Fruit fly (Drosophila melanogaster): ENCODE data around the gene CG4119.
A peak's percentile ranks its signal among the peaks of the same experiment; 100 is the strongest.

The CG4119 gene

dm6 chrX:5715455-5716227 lies 49.8 kb downstream of the CG4119 start (continued):
- TF ChIP-seq CG2120 (GFP tag; optimal IDR thresholded peaks at IDR 0.05) = peak; percentile 34
- TF ChIP-seq CG1792 (GFP tag; optimal IDR thresholded peaks at IDR 0.05) = no peak
- TF ChIP-seq fd96Cb (tag; optimal IDR thresholded peaks at IDR 0.05) = no peak
- no peak for TF ChIP-seq CG7963 (GFP tag; IDR thresholded peaks at IDR 0.05; ENCODE audit: partially characterized antibody)
- no peak for TF ChIP-seq unc-4 (GFP tag; IDR thresholded peaks at IDR 0.05; ENCODE audit: partially characterized antibody)
- TF ChIP-seq ssp (GFP tag; IDR thresholded peaks at IDR 0.05) = no peak
- 0 out of 4 replicates have a peak, but pooled peaks have one; percentile 56 for TF ChIP-seq chinmo (GFP tag; IDR thresholded peaks at IDR 0.05; ENCODE audit: partially characterized antibody)
- TF ChIP-seq gce (GFP tag; IDR thresholded peaks at IDR 0.05) = no peak
- no peak for TF ChIP-seq pnt (GFP tag; optimal IDR thresholded peaks at IDR 0.05)
- TF ChIP-seq tll (GFP tag; optimal IDR thresholded peaks at IDR 0.05) = no peak
- no peak for TF ChIP-seq CG1603 (tag; optimal IDR thresholded peaks at IDR 0.05)
- no peak for TF ChIP-seq Sry-δ (GFP tag; optimal IDR thresholded peaks at IDR 0.05)
- no peak for TF ChIP-seq CG12071 (GFP tag; optimal IDR thresholded peaks at IDR 0.05)
- TF ChIP-seq MESR4 (GFP tag; optimal IDR thresholded peaks at IDR 0.05) = no peak
- no peak for TF ChIP-seq ftz-f1 (GFP tag; optimal IDR thresholded peaks at IDR 0.05)
- TF ChIP-seq tio (GFP tag; optimal IDR thresholded peaks at IDR 0.05) = no peak
- no peak for TF ChIP-seq luna (GFP tag; optimal IDR thresholded peaks at IDR 0.05)
- no peak for TF ChIP-seq fru (optimal IDR thresholded peaks at IDR 0.05)
- no peak for TF ChIP-seq gcm2 (GFP tag; optimal IDR thresholded peaks at IDR 0.05)
- no peak for TF ChIP-seq CG6175 (GFP tag; IDR thresholded peaks at IDR 0.05)
- TF ChIP-seq pzg (GFP tag; optimal IDR thresholded peaks at IDR 0.05) = no peak
- no peak for TF ChIP-seq B-H1 (GFP tag; IDR thresholded peaks at IDR 0.05)
- TF ChIP-seq ac (GFP tag; optimal IDR thresholded peaks at IDR 0.05) = no peak
- TF ChIP-seq CG3838 (GFP tag; optimal IDR thresholded peaks at IDR 0.05) = no peak
- TF ChIP-seq Sry-β (GFP tag; optimal IDR thresholded peaks at IDR 0.05) = no peak
- no peak for TF ChIP-seq CG17385 (GFP tag; optimal IDR thresholded peaks at IDR 0.05)
- TF ChIP-seq nom (GFP tag; optimal IDR thresholded peaks at IDR 0.05) = no peak
- TF ChIP-seq CG1024 (GFP tag; IDR thresholded peaks at IDR 0.05) = no peak
- no peak for TF ChIP-seq sima (GFP tag; optimal IDR thresholded peaks at IDR 0.05)
- no peak for TF ChIP-seq Dbx (GFP tag; IDR thresholded peaks at IDR 0.05)
- 0 out of 2 replicates have a peak, but pooled peaks have one; percentile 7 for TF ChIP-seq CG3847 (GFP tag; IDR thresholded peaks at IDR 0.05)
- TF ChIP-seq Spps (tag; optimal IDR thresholded peaks at IDR 0.05) = no peak
- no peak for TF ChIP-seq CrebB (tag; optimal IDR thresholded peaks at IDR 0.05)
- no peak for TF ChIP-seq BEAF-32 (GFP tag; optimal IDR thresholded peaks at IDR 0.05)
- TF ChIP-seq prd (optimal IDR thresholded peaks at IDR 0.05) = no peak
- TF ChIP-seq prd (GFP tag; IDR thresholded peaks at IDR 0.05) = no peak
- no peak for TF ChIP-seq CG4820 (GFP tag; optimal IDR thresholded peaks at IDR 0.05)
- TF ChIP-seq CG12391 (tag; optimal IDR thresholded peaks at IDR 0.05) = no peak
- no peak for TF ChIP-seq Oli (tag; optimal IDR thresholded peaks at IDR 0.05)
- no peak for TF ChIP-seq stwl (tag; optimal IDR thresholded peaks at IDR 0.05)
- TF ChIP-seq D19B (GFP tag; optimal IDR thresholded peaks at IDR 0.05) = no peak
- TF ChIP-seq CG18764 (GFP tag; optimal IDR thresholded peaks at IDR 0.05) = no peak
- no peak for TF ChIP-seq Abd-B (GFP tag; optimal IDR thresholded peaks at IDR 0.05)
- TF ChIP-seq CG31441 (GFP tag; IDR thresholded peaks at IDR 0.05) = no peak
- TF ChIP-seq CG4282 (GFP tag; optimal IDR thresholded peaks at IDR 0.05) = no peak
- TF ChIP-seq CG1529 (GFP tag; optimal IDR thresholded peaks at IDR 0.05) = no peak
- no peak for TF ChIP-seq crc (GFP tag; optimal IDR thresholded peaks at IDR 0.05)
- TF ChIP-seq Hr3 (GFP tag; optimal IDR thresholded peaks at IDR 0.05) = no peak
- TF ChIP-seq Camta (GFP tag; optimal IDR thresholded peaks at IDR 0.05) = no peak
- no peak for TF ChIP-seq dm (GFP tag; optimal IDR thresholded peaks at IDR 0.05)
- no peak for TF ChIP-seq Rfx (GFP tag; IDR thresholded peaks at IDR 0.05)

Measured in whole organism, embryonic.